Fruit fly (Drosophila melanogaster): ENCODE results near the gene ttk.

The ttk gene

dm6 chr3R:31696664-31697063 lies 17.0 kb upstream of the ttk start (continued):
- peak; percentile 9 for TF ChIP-seq CG8089 (GFP tag; optimal IDR thresholded peaks at IDR 0.05)
- no peak for TF ChIP-seq CG11247 (GFP tag; IDR thresholded peaks at IDR 0.05)
- TF ChIP-seq Hr78 (GFP tag; optimal IDR thresholded peaks at IDR 0.05), result no peak
- TF ChIP-seq HLHmδ (GFP tag; optimal IDR thresholded peaks at IDR 0.05), result no peak
- no peak for TF ChIP-seq CG1647 (GFP tag; optimal IDR thresholded peaks at IDR 0.05)
- TF ChIP-seq Atf3 (GFP tag; optimal IDR thresholded peaks at IDR 0.05), result peak; percentile 12
- TF ChIP-seq Blimp-1 (GFP tag; optimal IDR thresholded peaks at IDR 0.05), result peak; percentile 23
- no peak for TF ChIP-seq dan (GFP tag; IDR thresholded peaks at IDR 0.05)
- no peak for TF ChIP-seq seq (GFP tag; IDR thresholded peaks at IDR 0.05)
- TF ChIP-seq pfk (GFP tag; optimal IDR thresholded peaks at IDR 0.05), result no peak
- TF ChIP-seq CG10366 (GFP tag; IDR thresholded peaks at IDR 0.05), result no peak
- TF ChIP-seq CG3995 (GFP tag; optimal IDR thresholded peaks at IDR 0.05), result no peak
- TF ChIP-seq Oli (tag; optimal IDR thresholded peaks at IDR 0.05), result no peak
- TF ChIP-seq az2 (GFP tag; optimal IDR thresholded peaks at IDR 0.05), result peak; percentile 22
- no peak for TF ChIP-seq CG17568 (GFP tag; optimal IDR thresholded peaks at IDR 0.05)
- TF ChIP-seq Rx (GFP tag; IDR thresholded peaks at IDR 0.05), result no peak
- TF ChIP-seq CG18619 (GFP tag; optimal IDR thresholded peaks at IDR 0.05), result no peak
- peak; percentile 13 for TF ChIP-seq CG17829 (tag; optimal IDR thresholded peaks at IDR 0.05)
- no peak for TF ChIP-seq br (optimal IDR thresholded peaks at IDR 0.05)
- peak; percentile 40; the same call in 1 of the 2 replicates for TF ChIP-seq CG31441 (GFP tag; IDR thresholded peaks at IDR 0.05)
- TF ChIP-seq Awh (GFP tag; IDR thresholded peaks at IDR 0.05), result no peak
- no peak for TF ChIP-seq sima (GFP tag; optimal IDR thresholded peaks at IDR 0.05)
- TF ChIP-seq CG10321 (GFP tag; IDR thresholded peaks at IDR 0.05), result no peak
- TF ChIP-seq Dfd (GFP tag; optimal IDR thresholded peaks at IDR 0.05), result no peak
- no peak for TF ChIP-seq CG1602 (GFP tag; optimal IDR thresholded peaks at IDR 0.05)
- no peak for TF ChIP-seq CG15696 (tag; optimal IDR thresholded peaks at IDR 0.05)
- no peak for TF ChIP-seq dpn (GFP tag; optimal IDR thresholded peaks at IDR 0.05)
- no peak for TF ChIP-seq CG6683 (GFP tag; optimal IDR thresholded peaks at IDR 0.05)
- TF ChIP-seq MESR4 (GFP tag; optimal IDR thresholded peaks at IDR 0.05), result no peak
- no peak for TF ChIP-seq CG4328 (GFP tag; optimal IDR thresholded peaks at IDR 0.05)
- no peak for TF ChIP-seq Hr39 (optimal IDR thresholded peaks at IDR 0.05)
- TF ChIP-seq insv (GFP tag; optimal IDR thresholded peaks at IDR 0.05), result no peak
- TF ChIP-seq lilli (GFP tag; optimal IDR thresholded peaks at IDR 0.05), result no peak
- TF ChIP-seq zfh1 (GFP tag; IDR thresholded peaks at IDR 0.05), result 0 out of 3 replicates have a peak, but pooled peaks have one; percentile 11
- TF ChIP-seq Ssrp (tag; optimal IDR thresholded peaks at IDR 0.05), result peak; percentile 7
- TF ChIP-seq Dek (tag; optimal IDR thresholded peaks at IDR 0.05), result no peak
- TF ChIP-seq CG6254 (GFP tag; optimal IDR thresholded peaks at IDR 0.05), result peak; percentile 6
- no peak for TF ChIP-seq CG8765 (GFP tag; IDR thresholded peaks at IDR 0.05)
- no peak for TF ChIP-seq CG9817 (tag; optimal IDR thresholded peaks at IDR 0.05)
- TF ChIP-seq CG1832 (GFP tag; optimal IDR thresholded peaks at IDR 0.05), result no peak
- peak; percentile 33 for TF ChIP-seq CG10979 (tag; optimal IDR thresholded peaks at IDR 0.05)
- no peak for TF ChIP-seq CG1792 (GFP tag; optimal IDR thresholded peaks at IDR 0.05)
- TF ChIP-seq bcd (GFP tag; optimal IDR thresholded peaks at IDR 0.05), result no peak
- TF ChIP-seq CG7745 (tag; optimal IDR thresholded peaks at IDR 0.05), result no peak
- no peak for TF ChIP-seq MBD-R2 (GFP tag; IDR thresholded peaks at IDR 0.05)
- no peak for TF ChIP-seq Oaz (GFP tag; IDR thresholded peaks at IDR 0.05)
- TF ChIP-seq Six4 (GFP tag; optimal IDR thresholded peaks at IDR 0.05), result no peak
- peak; percentile 6 for TF ChIP-seq phol (tag; optimal IDR thresholded peaks at IDR 0.05)
- TF ChIP-seq Ravus (GFP tag; IDR thresholded peaks at IDR 0.05), result no peak
- no peak for TF ChIP-seq CG13296 (GFP tag; optimal IDR thresholded peaks at IDR 0.05)
- no peak for TF ChIP-seq CG7556 (GFP tag; optimal IDR thresholded peaks at IDR 0.05)
- TF ChIP-seq CG3281 (GFP tag; optimal IDR thresholded peaks at IDR 0.05), result no peak

All from whole organism, embryonic.